Worm (Caenorhabditis elegans): Measurements from ENCODE around the gene F44D12.10.

Gene F44D12.10

ce11 chrIV:10084323-10084959 lies 47.6 kb upstream of the F44D12.10 start, which contains the start of gene W01B6.8:
Gene W01B6.8 (minus strand): TSS chrIV:10084373.
- TF ChIP-seq cnd-1 (tag; optimal IDR thresholded peaks at IDR 0.05) (no peak), nhr-28 (tag; optimal IDR thresholded peaks at IDR 0.05) (no peak), M03D4.4 (tag; optimal IDR thresholded peaks at IDR 0.05) (no peak), blmp-1 (tag; optimal IDR thresholded peaks at IDR 0.05) (no peak), snpc-4 (tag; optimal IDR thresholded peaks at IDR 0.05) (no peak), flh-1 (GFP tag; optimal IDR thresholded peaks at IDR 0.05) (no peak), mep-1 (tag; optimal IDR thresholded peaks at IDR 0.05) (no peak), lin-32 (GFP tag; optimal IDR thresholded peaks at IDR 0.05) (no peak), hlh-1 (tag; optimal IDR thresholded peaks at IDR 0.05) (no peak), mab-5 (tag; optimal IDR thresholded peaks at IDR 0.05) (no peak), drap-1 (GFP tag; optimal IDR thresholded peaks at IDR 0.05) (no peak), ceh-43 (GFP tag; optimal IDR thresholded peaks at IDR 0.05) (no peak), sptf-1 (tag; optimal IDR thresholded peaks at IDR 0.05) (no peak), unc-39 (tag; optimal IDR thresholded peaks at IDR 0.05) (no peak), ztf-11 (tag; optimal IDR thresholded peaks at IDR 0.05) (no peak), elt-1 (tag; optimal IDR thresholded peaks at IDR 0.05; ENCODE audit: borderline replicate concordance, insufficient read depth) (no peak), elt-3 (tag; optimal IDR thresholded peaks at IDR 0.05) (no peak), mls-2 (tag; optimal IDR thresholded peaks at IDR 0.05) (no peak)

- TF ChIP-seq flh-1 (GFP tag; optimal IDR thresholded peaks at IDR 0.05): no peak
- TF ChIP-seq sptf-1 (tag; optimal IDR thresholded peaks at IDR 0.05): no peak
- TF ChIP-seq elt-1 (tag; optimal IDR thresholded peaks at IDR 0.05; ENCODE audit: borderline replicate concordance, insufficient read depth): no peak
- no peak for TF ChIP-seq ceh-43 (GFP tag; optimal IDR thresholded peaks at IDR 0.05)
- TF ChIP-seq pha-4 (tag; optimal IDR thresholded peaks at IDR 0.05): no peak
- TF ChIP-seq ham-2 (GFP tag; optimal IDR thresholded peaks at IDR 0.05): no peak
- no peak for TF ChIP-seq ceh-39 (tag; optimal IDR thresholded peaks at IDR 0.05)
- TF ChIP-seq nhr-2 (tag; optimal IDR thresholded peaks at IDR 0.05): no peak
- TF ChIP-seq lin-32 (GFP tag; optimal IDR thresholded peaks at IDR 0.05): no peak
- TF ChIP-seq nhr-12 (tag; optimal IDR thresholded peaks at IDR 0.05): no peak
- TF ChIP-seq hlh-1 (tag; optimal IDR thresholded peaks at IDR 0.05): no peak
- TF ChIP-seq sem-2 (GFP tag; optimal IDR thresholded peaks at IDR 0.05): no peak
- TF ChIP-seq nhr-28 (tag; optimal IDR thresholded peaks at IDR 0.05): no peak
- no peak for TF ChIP-seq ztf-11 (tag; optimal IDR thresholded peaks at IDR 0.05)
Observed at ce11 chrIV:10080816-10081215, 44.0 kb upstream of the F44D12.10 start, which contains the start of gene W01B6.6. Gene W01B6.6 (plus strand): TSS chrIV:10081116.

ce11 chrIV:10078003-10078402 lies 41.1 kb upstream of the F44D12.10 start:
- TF ChIP-seq elt-3 (tag; optimal IDR thresholded peaks at IDR 0.05): no peak
- no peak for TF ChIP-seq drap-1 (GFP tag; optimal IDR thresholded peaks at IDR 0.05)
- no peak for TF ChIP-seq unc-39 (tag; optimal IDR thresholded peaks at IDR 0.05)

ce11 chrIV:10075899-10076298 lies 39.0 kb upstream of the F44D12.10 start, which contains the start of gene W01B6.5:
Gene W01B6.5 (plus strand): TSS chrIV:10076199.
- TF ChIP-seq lin-13 (tag; optimal IDR thresholded peaks at IDR 0.05) (no peak), ceh-43 (GFP tag; optimal IDR thresholded peaks at IDR 0.05) (no peak), hlh-1 (tag; optimal IDR thresholded peaks at IDR 0.05) (no peak), nhr-76 (tag; optimal IDR thresholded peaks at IDR 0.05) (no peak), unc-39 (tag; optimal IDR thresholded peaks at IDR 0.05) (no peak), nhr-28 (tag; optimal IDR thresholded peaks at IDR 0.05) (no peak), mab-5 (tag; optimal IDR thresholded peaks at IDR 0.05) (no peak), tbx-8 (GFP tag; optimal IDR thresholded peaks at IDR 0.05) (no peak), lsy-2 (tag; optimal IDR thresholded peaks at IDR 0.05) (no peak), drap-1 (GFP tag; optimal IDR thresholded peaks at IDR 0.05) (no peak), nhr-2 (tag; optimal IDR thresholded peaks at IDR 0.05) (no peak)

- no peak for TF ChIP-seq ceh-43 (GFP tag; optimal IDR thresholded peaks at IDR 0.05)
- TF ChIP-seq sem-2 (GFP tag; optimal IDR thresholded peaks at IDR 0.05): no peak
- TF ChIP-seq nhr-2 (tag; optimal IDR thresholded peaks at IDR 0.05): no peak
- TF ChIP-seq ces-1 (GFP tag; optimal IDR thresholded peaks at IDR 0.05): no peak
- TF ChIP-seq lin-32 (GFP tag; optimal IDR thresholded peaks at IDR 0.05): no peak
- no peak for TF ChIP-seq unc-62 (GFP tag; optimal IDR thresholded peaks at IDR 0.05)
- no peak for TF ChIP-seq lin-13 (tag; optimal IDR thresholded peaks at IDR 0.05)
- no peak for TF ChIP-seq elt-3 (tag; optimal IDR thresholded peaks at IDR 0.05)
Observed at ce11 chrIV:10075034-10075510, 38.2 kb upstream of the F44D12.10 start, which contains the start of the genes ttbk-4 and W01B6.4. Gene ttbk-4 (minus strand): TSS chrIV:10075134. Gene W01B6.4 (plus strand): TSS chrIV:10075460.

All from whole organism, mixed stage, embryonic.